Worm (Caenorhabditis elegans) whole organism, L3 larva: ENCODE results near the gene F46G10.4.
A peak's percentile ranks its signal among the peaks of the same experiment; 100 is the strongest.

Source experiments
- R02D3.7 ChIP-seq: fragments of 150-350 bp; optimal IDR thresholded peaks from 2 replicates; lab custom pipeline; 2014; ENCODE audit warnings: missing biosample characterization, missing genetic modification characterization
- ZK546.5 ChIP-seq: sonication (generic microtip); optimal IDR thresholded peaks from 2 replicates; lab custom pipeline; 2017; ENCODE audit warnings: missing biosample characterization, missing genetic modification characterization
- aly-2 ChIP-seq: fragments of 150-350 bp; optimal IDR thresholded peaks from 2 replicates; lab custom pipeline; 2014; ENCODE audit warnings: missing biosample characterization, missing genetic modification characterization
- ama-1 ChIP-seq: fragments of 150-350 bp; optimal IDR thresholded peaks from 2 replicates; lab custom pipeline; 2018
- ceh-16 ChIP-seq: sonication (generic microtip); optimal IDR thresholded peaks from 2 replicates; lab custom pipeline; 2017; ENCODE audit warnings: missing biosample characterization, missing genetic modification characterization
- ceh-28 ChIP-seq: fragments of 150-350 bp; optimal IDR thresholded peaks from 2 replicates; lab custom pipeline; 2014; ENCODE audit warnings: missing biosample characterization, missing genetic modification reagents, missing genetic modification characterization
- ceh-82 ChIP-seq: fragments of 150-350 bp; optimal IDR thresholded peaks from 2 replicates; lab custom pipeline; 2014; ENCODE audit warnings: missing biosample characterization, missing genetic modification characterization
- ceh-9 ChIP-seq: sonication (generic microtip); optimal IDR thresholded peaks from 2 replicates; lab custom pipeline; 2018; ENCODE audit warnings: missing biosample characterization, missing genetic modification characterization
- daf-12 ChIP-seq: fragments of 150-350 bp; optimal IDR thresholded peaks from 2 replicates; lab custom pipeline; 2014; ENCODE audit warnings: missing biosample characterization, missing genetic modification reagents, missing genetic modification characterization
- egl-27 ChIP-seq: sonication (generic microtip); optimal IDR thresholded peaks from 4 replicates; lab custom pipeline; 2017; ENCODE audit warnings: missing biosample characterization, missing genetic modification reagents, missing genetic modification characterization
- egl-5 ChIP-seq: fragments of 150-350 bp; optimal IDR thresholded peaks from 2 replicates; lab custom pipeline; 2017; ENCODE audit warnings: missing biosample characterization, missing genetic modification reagents, missing genetic modification characterization, inconsistent platforms
- elt-1 ChIP-seq: fragments of 150-350 bp; optimal IDR thresholded peaks from 2 replicates; lab custom pipeline; 2014; ENCODE audit warnings: missing biosample characterization, missing genetic modification characterization
- elt-2 ChIP-seq: sonication (generic microtip); optimal IDR thresholded peaks from 2 replicates; lab custom pipeline; 2016; ENCODE audit warnings: missing genetic modification reagents, mild to moderate bottlenecking, missing genetic modification characterization, missing compliant biosample characterization
- elt-3 ChIP-seq, 3 experiments: fragments of 150-350 bp in 1 of 3; sonication (generic microtip) in 2 of 3; optimal IDR thresholded peaks; 2 replicates in 2 of 3; 4 replicates in 1 of 3; lab custom pipeline; 2014 to 2017; ENCODE audit warnings: missing biosample characterization in 3 of 3, missing genetic modification characterization in 3 of 3
- eor-1 ChIP-seq, 2 experiments: fragments of 150-350 bp; optimal IDR thresholded peaks; 2 replicates each; lab custom pipeline; 2014 to 2018; ENCODE audit warnings: missing biosample characterization in 2 of 2, missing genetic modification characterization in 2 of 2
- fkh-10 ChIP-seq: sonication (generic microtip); optimal IDR thresholded peaks from 2 replicates; lab custom pipeline; 2017; ENCODE audit warnings: missing biosample characterization, missing genetic modification reagents, missing genetic modification characterization
- fkh-2 ChIP-seq: fragments of 150-350 bp; optimal IDR thresholded peaks from 2 replicates; lab custom pipeline; 2014; ENCODE audit warnings: missing biosample characterization, missing genetic modification reagents, missing genetic modification characterization
- fos-1 ChIP-seq: fragments of 150-350 bp; optimal IDR thresholded peaks from 2 replicates; lab custom pipeline; 2014; ENCODE audit warnings: missing biosample characterization, missing genetic modification characterization
- hmg-11 ChIP-seq: sonication (generic microtip); optimal IDR thresholded peaks from 2 replicates; lab custom pipeline; 2016; ENCODE audit warnings: missing genetic modification characterization, missing compliant biosample characterization
- jun-1 ChIP-seq: fragments of 150-350 bp; optimal IDR thresholded peaks from 2 replicates; lab custom pipeline; 2014; ENCODE audit warnings: missing biosample characterization, missing genetic modification reagents, missing genetic modification characterization
- lin-15B ChIP-seq: fragments of 150-350 bp; optimal IDR thresholded peaks from 2 replicates; lab custom pipeline; 2014; ENCODE audit warnings: missing biosample characterization, missing genetic modification characterization
- lin-39 ChIP-seq: fragments of 150-350 bp; optimal IDR thresholded peaks from 2 replicates; lab custom pipeline; 2018; ENCODE audit warnings: missing biosample characterization, missing genetic modification reagents, missing genetic modification characterization
- lsy-12 ChIP-seq: sonication (generic microtip); optimal IDR thresholded peaks from 2 replicates; lab custom pipeline; 2016; ENCODE audit warnings: mild to moderate bottlenecking, missing genetic modification characterization, missing compliant biosample characterization
- mdl-1 ChIP-seq: fragments of 150-350 bp; optimal IDR thresholded peaks from 2 replicates; lab custom pipeline; 2014; ENCODE audit warnings: missing biosample characterization, missing genetic modification characterization
- mml-1 ChIP-seq: fragments of 150-350 bp; sonication (generic microtip); optimal IDR thresholded peaks from 3 replicates; lab custom pipeline; 2014; ENCODE audit warnings: missing biosample characterization, missing genetic modification characterization
- nfya-1 ChIP-seq: sonication (generic microtip); optimal IDR thresholded peaks from 2 replicates; lab custom pipeline; 2017; ENCODE audit warnings: missing genetic modification characterization, mild to moderate bottlenecking, missing compliant biosample characterization, antibody characterized with exemption, moderate library complexity; ENCODE audit not compliant: insufficient read depth
- nhr-11 ChIP-seq: fragments of 150-350 bp; optimal IDR thresholded peaks from 2 replicates; lab custom pipeline; 2014; ENCODE audit warnings: missing biosample characterization, missing genetic modification characterization
- nhr-12 ChIP-seq: fragments of 150-350 bp; optimal IDR thresholded peaks from 2 replicates; lab custom pipeline; 2014; ENCODE audit warnings: missing biosample characterization, missing genetic modification characterization
- nhr-23 ChIP-seq: fragments of 150-350 bp; optimal IDR thresholded peaks from 2 replicates; lab custom pipeline; 2014; ENCODE audit warnings: missing biosample characterization, missing genetic modification reagents, missing genetic modification characterization
- nhr-237 ChIP-seq: fragments of 150-350 bp; optimal IDR thresholded peaks from 2 replicates; lab custom pipeline; 2014; ENCODE audit warnings: missing biosample characterization, missing genetic modification characterization
- nhr-25 ChIP-seq: sonication (generic microtip); optimal IDR thresholded peaks from 2 replicates; lab custom pipeline; 2017; ENCODE audit warnings: missing biosample characterization, missing genetic modification characterization
- nhr-28 ChIP-seq: fragments of 150-350 bp; optimal IDR thresholded peaks from 2 replicates; lab custom pipeline; 2014; ENCODE audit warnings: missing biosample characterization, missing genetic modification characterization
- nhr-43 ChIP-seq: sonication (generic microtip); optimal IDR thresholded peaks from 2 replicates; lab custom pipeline; 2016; ENCODE audit warnings: mild to moderate bottlenecking, missing genetic modification characterization, missing compliant biosample characterization; ENCODE audit not compliant: poor library complexity, severe bottlenecking
- nhr-67 ChIP-seq: fragments of 150-350 bp; optimal IDR thresholded peaks from 2 replicates; lab custom pipeline; 2014; ENCODE audit warnings: missing biosample characterization, missing genetic modification characterization
- nhr-76 ChIP-seq: fragments of 150-350 bp; sonication (generic microtip); optimal IDR thresholded peaks from 5 replicates; lab custom pipeline; 2014; ENCODE audit warnings: missing biosample characterization, missing genetic modification characterization
- nhr-77 ChIP-seq: fragments of 150-350 bp; optimal IDR thresholded peaks from 2 replicates; lab custom pipeline; 2014; ENCODE audit warnings: missing biosample characterization, missing genetic modification characterization
- pha-4 ChIP-seq: fragments of 150-350 bp; optimal IDR thresholded peaks from 2 replicates; lab custom pipeline; 2014; ENCODE audit warnings: missing biosample characterization, missing genetic modification reagents, missing genetic modification characterization
- pqm-1 ChIP-seq: fragments of 150-350 bp; optimal IDR thresholded peaks from 2 replicates; lab custom pipeline; 2017; ENCODE audit warnings: missing biosample characterization, missing genetic modification characterization, inconsistent platforms
- sea-2 ChIP-seq: fragments of 150-350 bp; sonication (generic microtip); optimal IDR thresholded peaks from 4 replicates; lab custom pipeline; 2014; ENCODE audit warnings: missing biosample characterization, missing genetic modification reagents, missing genetic modification characterization
- skn-1 ChIP-seq: fragments of 150-350 bp; optimal IDR thresholded peaks from 2 replicates; lab custom pipeline; 2014; ENCODE audit warnings: missing biosample characterization, missing genetic modification characterization
- snpc-4 ChIP-seq: fragments of 150-350 bp; optimal IDR thresholded peaks from 2 replicates; lab custom pipeline; 2014; ENCODE audit warnings: missing biosample characterization, missing genetic modification characterization
- tbx-2 ChIP-seq: sonication (generic microtip); optimal IDR thresholded peaks from 2 replicates; lab custom pipeline; 2016; ENCODE audit warnings: mild to moderate bottlenecking, missing genetic modification characterization, missing compliant biosample characterization
- unc-39 ChIP-seq: sonication (generic microtip); optimal IDR thresholded peaks from 4 replicates; lab custom pipeline; 2017; ENCODE audit warnings: missing biosample characterization, missing genetic modification characterization
- unc-62 ChIP-seq: fragments of 150-350 bp; sonication (generic microtip); optimal IDR thresholded peaks from 4 replicates; lab custom pipeline; 2014; ENCODE audit warnings: missing biosample characterization, missing genetic modification reagents, missing genetic modification characterization
- zag-1 ChIP-seq: fragments of 150-350 bp; optimal IDR thresholded peaks from 2 replicates; lab custom pipeline; 2014; ENCODE audit warnings: missing biosample characterization, missing genetic modification characterization
- ztf-11 ChIP-seq: fragments of 150-350 bp; optimal IDR thresholded peaks from 2 replicates; lab custom pipeline; 2014; ENCODE audit warnings: missing biosample characterization, missing genetic modification characterization
- ztf-4 ChIP-seq: fragments of 150-350 bp; optimal IDR thresholded peaks from 2 replicates; lab custom pipeline; 2014; ENCODE audit warnings: missing biosample characterization, missing genetic modification characterization

F46G10.4 gene

DNA sequence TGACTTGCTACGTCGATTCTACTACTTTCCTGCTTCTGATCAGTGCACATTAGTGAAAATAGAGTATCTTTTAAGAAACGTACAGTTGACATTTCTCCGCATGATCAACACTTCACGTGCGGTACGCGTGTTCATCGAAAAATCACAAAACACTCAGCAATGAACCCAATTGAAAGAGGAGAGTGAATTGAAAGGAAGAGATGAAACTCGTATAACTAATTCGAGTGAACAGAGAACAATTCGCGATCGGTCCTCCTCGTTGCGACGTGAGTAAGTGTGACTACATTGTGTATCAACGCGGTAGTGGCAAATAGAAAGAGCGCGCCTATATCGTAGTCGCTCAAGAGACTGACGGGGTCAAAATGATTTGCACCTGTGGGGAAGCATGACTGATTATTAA lies 19.7 kb downstream of the F46G10.4 start:
- TF ChIP-seq unc-62 (GFP tag; lab: Kevin White, UChicago) (no peak), lin-15B (no peak), unc-39 (no peak), pqm-1 (tag; lab: Kevin White, UChicago) (peak; percentile 84), daf-12 (tag; lab: Kevin White, UChicago) (no peak), zag-1 (tag; lab: Kevin White, UChicago) (no peak), elt-2 (tag; lab: Kevin White, UChicago) (peak; percentile 82), ceh-9 (tag; lab: Kevin White, UChicago) (no peak), R02D3.7 (tag; lab: Kevin White, UChicago) (no peak), nfya-1 (peak; percentile 39), fkh-2 (tag; lab: Kevin White, UChicago) (no peak), nhr-12 (no peak), nhr-237 (tag; lab: Kevin White, UChicago) (no peak), ztf-11 (tag; lab: Kevin White, UChicago) (no peak), eor-1 (tag; optimal IDR thresholded peaks at IDR 0.05; lab: Kevin White, UChicago) (no peak), ceh-82 (tag; lab: Kevin White, UChicago) (no peak), ceh-28 (tag; lab: Kevin White, UChicago) (peak; percentile 6), nhr-11 (tag; lab: Kevin White, UChicago) (peak; percentile 52), nhr-28 (tag; lab: Kevin White, UChicago) (no peak), jun-1 (tag; lab: Kevin White, UChicago) (peak; percentile 93), nhr-25 (tag; lab: Kevin White, UChicago) (peak; percentile 82), tbx-2 (peak; percentile 44), elt-3 (tag; optimal IDR thresholded peaks at IDR 0.05; lab: Kevin White, UChicago) (peak in 1 of 3 experiments; percentile 26), skn-1 (tag; lab: Kevin White, UChicago) (no peak), nhr-77 (tag; lab: Kevin White, UChicago) (no peak), nhr-76 (tag; lab: Kevin White, UChicago) (peak; percentile 49), mdl-1 (tag; lab: Kevin White, UChicago) (peak; percentile 33), ZK546.5 (no peak), egl-27 (peak; percentile 13), ztf-4 (tag; lab: Kevin White, UChicago) (no peak), hmg-11 (tag; lab: Kevin White, UChicago) (no peak), fos-1 (tag; lab: Kevin White, UChicago) (peak; percentile 40), snpc-4 (tag; lab: Kevin White, UChicago) (no peak), ama-1 (lab: Kevin White, UChicago) (peak; percentile 32), nhr-67 (tag; lab: Kevin White, UChicago) (no peak), pha-4 (tag; lab: Kevin White, UChicago) (peak; percentile 75), aly-2 (tag; lab: Kevin White, UChicago) (no peak), nhr-23 (peak; percentile 89), elt-1 (tag; lab: Kevin White, UChicago) (no peak), egl-5 (peak; percentile 43), fkh-10 (GFP tag; lab: Kevin White, UChicago) (no peak), ceh-16 (tag; lab: Kevin White, UChicago) (no peak), lin-39 (tag; lab: Kevin White, UChicago) (peak; percentile 43), sea-2 (GFP tag; lab: Kevin White, UChicago) (no peak), nhr-43 (tag; lab: Kevin White, UChicago) (peak; percentile 96), mml-1 (tag; lab: Kevin White, UChicago) (peak; percentile 85), lsy-12 (tag; lab: Kevin White, UChicago) (peak; percentile 67)
